Worm (Caenorhabditis elegans) whole organism, L4 larva: ENCODE results near the gene T05A8.7.

Experiments
- T26A8.4 ChIP-seq: fragments of 200-800 bp; sonication (Bioruptor generic); IDR thresholded peaks from 2 replicates; pipeline ENCODE4 v1.3.6; 2022; ENCODE audit warnings: missing genetic modification characterization, missing compliant biosample characterization
- Y75B8A.6 ChIP-seq: fragments of 200-800 bp; sonication (Bioruptor generic); IDR thresholded peaks from 2 replicates; pipeline ENCODE4 v1.3.6; 2022; ENCODE audit warnings: missing genetic modification reagents, missing genetic modification characterization, missing compliant biosample characterization
- aha-1 ChIP-seq: fragments of 150-350 bp; peaks from one replicate; lab custom pipeline; 2014; ENCODE audit warnings: missing biosample characterization, missing genetic modification characterization
- aly-2 ChIP-seq: sonication (generic microtip); optimal IDR thresholded peaks from 2 replicates; lab custom pipeline; 2018; ENCODE audit warnings: missing biosample characterization, missing genetic modification characterization
- arid-1 ChIP-seq: fragments of 200-800 bp; sonication (Bioruptor generic); conservative IDR thresholded peaks from 2 replicates; pipeline ENCODE4 v1.3.6; 2022; ENCODE audit warnings: missing genetic modification reagents, missing genetic modification characterization, missing compliant biosample characterization
- ceh-20 ChIP-seq: fragments of 200-800 bp; sonication (Bioruptor generic); IDR thresholded peaks from 2 replicates; pipeline ENCODE4 v1.3.6; 2022; ENCODE audit warnings: missing genetic modification reagents, missing genetic modification characterization, missing compliant biosample characterization
- ceh-28 ChIP-seq: fragments of 150-350 bp; optimal IDR thresholded peaks from 2 replicates; lab custom pipeline; 2014; ENCODE audit warnings: missing biosample characterization, missing genetic modification reagents, missing genetic modification characterization
- ceh-44 ChIP-seq: fragments of 200-800 bp; sonication (Bioruptor generic); IDR thresholded peaks from 2 replicates; pipeline ENCODE4 v1.3.6; 2022; ENCODE audit warnings: missing genetic modification reagents, missing genetic modification characterization, missing compliant biosample characterization
- ctbp-1 ChIP-seq: fragments of 200-800 bp; sonication (Bioruptor generic); IDR thresholded peaks from 2 replicates; pipeline ENCODE4 v1.3.6; 2022; ENCODE audit warnings: missing genetic modification reagents, missing genetic modification characterization, missing compliant biosample characterization
- daf-19 ChIP-seq: fragments of 200-800 bp; sonication (Bioruptor generic); conservative IDR thresholded peaks from 2 replicates; pipeline ENCODE4 v1.3.6; 2022; ENCODE audit warnings: missing genetic modification characterization, missing compliant biosample characterization
- dpl-1 ChIP-seq: fragments of 150-350 bp; optimal IDR thresholded peaks from 2 replicates; lab custom pipeline; 2014; ENCODE audit warnings: missing biosample characterization, missing genetic modification reagents, missing genetic modification characterization
- dve-1 ChIP-seq: sonication (generic microtip); optimal IDR thresholded peaks from 2 replicates; lab custom pipeline; 2017; ENCODE audit warnings: antibody characterized with exemption, mild to moderate bottlenecking, missing genetic modification characterization, missing compliant biosample characterization; ENCODE audit not compliant: insufficient read depth
- egl-43 ChIP-seq: fragments of 200-800 bp; sonication (Bioruptor generic); IDR thresholded peaks from 2 replicates; pipeline ENCODE4 v1.3.6; 2022; ENCODE audit warnings: missing genetic modification reagents, missing genetic modification characterization, missing compliant biosample characterization
- fkh-10 ChIP-seq: fragments of 150-350 bp; optimal IDR thresholded peaks from 2 replicates; lab custom pipeline; 2014; ENCODE audit warnings: missing biosample characterization, missing genetic modification reagents, missing genetic modification characterization
- hif-1 ChIP-seq, 2 experiments: sonication (generic microtip); optimal IDR thresholded peaks; 2 replicates each; lab custom pipeline; 2016 to 2017; ENCODE audit warnings: missing compliant biosample characterization in 2 of 2, missing genetic modification characterization in 2 of 2, missing genetic modification reagents in 2 of 2, missing genotype in 2 of 2, mild to moderate bottlenecking in 1 of 2
- hlh-11 ChIP-seq: fragments of 200-800 bp; sonication (Bioruptor generic); optimal IDR thresholded peaks from 2 replicates; lab custom pipeline; 2018; ENCODE audit warnings: mild to moderate bottlenecking, missing genetic modification characterization, missing compliant biosample characterization
- hmg-1.1 ChIP-seq: fragments of 200-800 bp; sonication (Bioruptor generic); IDR thresholded peaks from 2 replicates; pipeline ENCODE4 v1.3.6; 2022; ENCODE audit warnings: missing genetic modification reagents, missing genetic modification characterization, missing compliant biosample characterization
- lin-13 ChIP-seq: fragments of 150-350 bp; optimal IDR thresholded peaks from 2 replicates; lab custom pipeline; 2014; ENCODE audit warnings: missing biosample characterization, missing genetic modification reagents, missing genetic modification characterization
- lin-15B ChIP-seq: fragments of 150-350 bp; sonication (generic microtip); optimal IDR thresholded peaks from 3 replicates; lab custom pipeline; 2014; ENCODE audit warnings: missing biosample characterization, missing genetic modification characterization
- lin-29 ChIP-seq: fragments of 200-800 bp; sonication (Bioruptor generic); IDR thresholded peaks from 2 replicates; pipeline ENCODE4 v1.3.6; 2022; ENCODE audit warnings: missing genetic modification reagents, missing genetic modification characterization, missing compliant biosample characterization
- lin-38 ChIP-seq: fragments of 200-800 bp; sonication (Bioruptor generic); IDR thresholded peaks from 2 replicates; pipeline ENCODE4 v1.3.6; 2022; ENCODE audit warnings: missing genetic modification reagents, missing genetic modification characterization, missing compliant biosample characterization
- madf-5 ChIP-seq, 2 experiments: fragments of 200-800 bp; sonication (Bioruptor generic); IDR thresholded peaks; 2 replicates each; pipeline ENCODE4 v1.3.6; 2022; ENCODE audit warnings: missing compliant biosample characterization in 2 of 2, missing genetic modification characterization in 2 of 2
- mdt-29 ChIP-seq: fragments of 200-800 bp; sonication (Bioruptor generic); IDR thresholded peaks from 2 replicates; pipeline ENCODE4 v1.3.6; 2022; ENCODE audit warnings: missing genetic modification reagents, missing genetic modification characterization, missing compliant biosample characterization
- mes-2 ChIP-seq: sonication (generic microtip); optimal IDR thresholded peaks from 2 replicates; lab custom pipeline; 2016; ENCODE audit warnings: missing genotype, mild to moderate bottlenecking, missing genetic modification characterization, missing compliant biosample characterization; ENCODE audit not compliant: poor library complexity, severe bottlenecking
- nhr-237 ChIP-seq: sonication (generic microtip); optimal IDR thresholded peaks from 2 replicates; lab custom pipeline; 2017; ENCODE audit warnings: missing biosample characterization, missing genetic modification characterization
- php-3 ChIP-seq: fragments of 200-800 bp; sonication (Bioruptor generic); IDR thresholded peaks from 2 replicates; pipeline ENCODE4 v1.3.6; 2022; ENCODE audit warnings: missing genetic modification reagents, missing genetic modification characterization, missing compliant biosample characterization
- rbr-2 ChIP-seq: sonication (generic microtip); optimal IDR thresholded peaks from 2 replicates; lab custom pipeline; 2016; ENCODE audit warnings: missing genotype, missing genetic modification characterization, missing compliant biosample characterization
- set-16 ChIP-seq: fragments of 200-800 bp; sonication (Bioruptor generic); IDR thresholded peaks from 2 replicates; pipeline ENCODE4 v1.3.6; 2022; ENCODE audit warnings: missing genetic modification reagents, missing genetic modification characterization, missing compliant biosample characterization
- snpc-1.2 ChIP-seq: fragments of 200-800 bp; sonication (Bioruptor generic); IDR thresholded peaks from 2 replicates; pipeline ENCODE4 v1.3.6; 2022; ENCODE audit warnings: missing genetic modification reagents, missing genetic modification characterization, missing compliant biosample characterization
- spr-3 ChIP-seq: fragments of 200-800 bp; sonication (Bioruptor generic); optimal IDR thresholded peaks from 2 replicates; lab custom pipeline; 2018; ENCODE audit warnings: mild to moderate bottlenecking, missing genetic modification characterization, missing compliant biosample characterization
- unc-62 ChIP-seq, 3 experiments: fragments of 150-350 bp in 1 of 3; sonication (generic microtip); optimal IDR thresholded peaks in 2 of 3; peaks in 1 of 3; 1 replicate in 1 of 3; 2 replicates in 2 of 3; lab custom pipeline; 2014 to 2017; ENCODE audit warnings: missing biosample characterization in 3 of 3, missing genetic modification characterization in 3 of 3, missing genetic modification reagents in 3 of 3, missing genotype in 1 of 3
- vab-7 ChIP-seq: fragments of 200-800 bp; sonication (Bioruptor generic); IDR thresholded peaks from 2 replicates; pipeline ENCODE4 v1.3.6; 2022; ENCODE audit warnings: missing genetic modification reagents, missing genetic modification characterization, missing compliant biosample characterization
- zip-2 ChIP-seq: fragments of 150-350 bp; optimal IDR thresholded peaks from 2 replicates; lab custom pipeline; 2014; ENCODE audit warnings: missing biosample characterization, missing genetic modification characterization

T05A8.7 gene

ce11 chrII:2742251-2742650 lies at the start of gene T05A8.7:
Gene T05A8.7, minus strand, starts transcription at chrII:2742351.
- peak in 1 of 2 experiments; percentile 51 for TF ChIP-seq unc-62 (GFP tag; optimal IDR thresholded peaks at IDR 0.05 in 1 of 2; lab: Kevin White, UChicago)
- TF ChIP-seq unc-62 (tag; optimal IDR thresholded peaks at IDR 0.05; lab: Kevin White, UChicago), result no peak
- no peak for TF ChIP-seq lin-38 (GFP tag; lab: Robert Waterston, UW)

- TF ChIP-seq set-16 (GFP tag; lab: Robert Waterston, UW) (peak; percentile 56), hif-1 (tag; optimal IDR thresholded peaks at IDR 0.05; lab: Kevin White, UChicago) (no peak)
- TF ChIP-seq, all 104 proteins: peak for 1
Measured at ce11 chrII:2791693-2792092, 49.5 kb upstream of the T05A8.7 start.

- TF ChIP-seq unc-62 (GFP tag; optimal IDR thresholded peaks at IDR 0.05 in 1 of 2; lab: Kevin White, UChicago) (peak in 1 of 2 experiments; percentile 81), unc-62 (tag; optimal IDR thresholded peaks at IDR 0.05; lab: Kevin White, UChicago) (no peak), set-16 (GFP tag; lab: Robert Waterston, UW) (peak; percentile 76), mdt-29 (GFP tag; lab: Robert Waterston, UW) (no peak), egl-43 (GFP tag; lab: Robert Waterston, UW) (no peak)
Measured at ce11 chrII:2787849-2788248, 45.7 kb upstream of the T05A8.7 start.

- TF ChIP-seq ctbp-1 (no peak), spr-3 (GFP tag; lab: Kevin White, UChicago) (no peak), ceh-44 (GFP tag; lab: Robert Waterston, UW) (0 out of 2 replicates have a peak, but pooled peaks have one; percentile 28), rbr-2 (tag; lab: Kevin White, UChicago) (peak; percentile 21), fkh-10 (GFP tag; lab: Kevin White, UChicago) (no peak), Y75B8A.6 (no peak), snpc-1.2 (no peak), mdt-29 (GFP tag; lab: Robert Waterston, UW) (no peak), vab-7 (GFP tag; lab: Robert Waterston, UW) (no peak), madf-5 (GFP tag; IDR thresholded peaks at IDR 0.05; lab: Robert Waterston, UW) (no peak), arid-1 (GFP tag; lab: Robert Waterston, UW) (no peak), mes-2 (tag; lab: Kevin White, UChicago) (peak; percentile 74), unc-62 (GFP tag; optimal IDR thresholded peaks at IDR 0.05 in 1 of 2; lab: Kevin White, UChicago) (peak in 1 of 2 experiments; percentile 55), unc-62 (tag; optimal IDR thresholded peaks at IDR 0.05; lab: Kevin White, UChicago) (no peak), daf-19 (no peak), hlh-11 (tag; lab: Kevin White, UChicago) (peak; percentile 28), hmg-1.1 (GFP tag; lab: Robert Waterston, UW) (peak; percentile 59), hif-1 (tag; optimal IDR thresholded peaks at IDR 0.05; lab: Kevin White, UChicago) (peak in 1 of 2 experiments; percentile 21), nhr-237 (tag; lab: Kevin White, UChicago) (no peak), lin-15B (tag; lab: Kevin White, UChicago) (no peak), lin-13 (GFP tag; lab: Kevin White, UChicago) (no peak), T26A8.4 (GFP tag; lab: Robert Waterston, UW) (no peak), dpl-1 (GFP tag; lab: Kevin White, UChicago) (peak; percentile 37), ceh-20 (GFP tag; lab: Robert Waterston, UW) (0 out of 2 replicates have a peak, but pooled peaks have one; percentile 9)
- TF ChIP-seq, all 104 proteins: peak for 9
Measured at ce11 chrII:2787031-2787512, 44.9 kb upstream of the T05A8.7 start, which contains the start of the genes F08D12.12 and srpa-72. Gene F08D12.12, minus strand, starts transcription at chrII:2787081. Gene srpa-72, plus strand, starts transcription at chrII:2787481.

- TF ChIP-seq ceh-28 (no peak), php-3 (GFP tag; lab: Robert Waterston, UW) (no peak), aha-1 (tag; lab: Kevin White, UChicago) (peak; percentile 37), aly-2 (no peak), zip-2 (tag; lab: Kevin White, UChicago) (no peak), set-16 (GFP tag; lab: Robert Waterston, UW) (peak; percentile 92), unc-62 (GFP tag; optimal IDR thresholded peaks at IDR 0.05 in 1 of 2; lab: Kevin White, UChicago) (peak in 1 of 2 experiments; percentile 14), unc-62 (tag; optimal IDR thresholded peaks at IDR 0.05; lab: Kevin White, UChicago) (no peak), dve-1 (tag; lab: Kevin White, UChicago) (no peak), lin-29 (GFP tag; lab: Robert Waterston, UW) (no peak)
- TF ChIP-seq, all 104 proteins: peak for 3
Measured at ce11 chrII:2785787-2786186, 43.6 kb upstream of the T05A8.7 start.
